Fruit fly (Drosophila melanogaster) whole organism, embryonic: ENCODE data around the gene Ufl1.
A peak's percentile ranks its signal among the peaks of the same experiment; 100 is the strongest.

Experiments
- ATbp ChIP-seq: fragments of 200-800 bp; sonication (Bioruptor generic); optimal IDR thresholded peaks from 2 replicates; lab custom pipeline; 2017; ENCODE audit warnings: missing biosample characterization, mild to moderate bottlenecking, missing genetic modification characterization, missing genetic modification reagents
- BEAF-32 ChIP-seq: fragments of 200-800 bp; sonication (Bioruptor generic); optimal IDR thresholded peaks from 3 replicates; lab custom pipeline; 2017; ENCODE audit warnings: missing biosample characterization, missing genetic modification characterization, mild to moderate bottlenecking, moderate library complexity, missing genetic modification reagents
- CG11085 ChIP-seq: fragments of 200-800 bp; sonication (Bioruptor generic); IDR thresholded peaks from 2 replicates; pipeline ENCODE4 v1.3.6; 2022; ENCODE audit warnings: missing biosample characterization, missing genetic modification characterization
- CG12219 ChIP-seq: fragments of 200-800 bp; sonication (Bioruptor generic); optimal IDR thresholded peaks from 3 replicates; lab custom pipeline; 2018; ENCODE audit warnings: missing biosample characterization, mild to moderate bottlenecking, missing genetic modification characterization
- CG13624 ChIP-seq: fragments of 200-800 bp; sonication (Bioruptor generic); optimal IDR thresholded peaks from 2 replicates; lab custom pipeline; 2016; ENCODE audit warnings: missing biosample characterization, missing genetic modification characterization
- CG13894 ChIP-seq: fragments of 200-800 bp; sonication (Bioruptor generic); optimal IDR thresholded peaks from 3 replicates; lab custom pipeline; 2018; ENCODE audit warnings: missing biosample characterization, mild to moderate bottlenecking, missing genetic modification characterization, moderate library complexity
- CG14710 ChIP-seq: fragments of 200-800 bp; sonication (Bioruptor generic); optimal IDR thresholded peaks from 3 replicates; lab custom pipeline; 2019; ENCODE audit warnings: missing biosample characterization, mild to moderate bottlenecking, missing genetic modification characterization, moderate library complexity
- CG17328 ChIP-seq: fragments of 200-800 bp; sonication (Bioruptor generic); IDR thresholded peaks from 2 replicates; pipeline ENCODE4 v1.3.6; 2022; ENCODE audit warnings: missing biosample characterization, missing genetic modification characterization
- CG17568 ChIP-seq: fragments of 200-800 bp; sonication (Bioruptor generic); optimal IDR thresholded peaks from 2 replicates; lab custom pipeline; 2018; ENCODE audit warnings: missing biosample characterization, mild to moderate bottlenecking, missing genetic modification characterization, moderate library complexity
- CG1792 ChIP-seq: fragments of 200-800 bp; sonication (Bioruptor generic); optimal IDR thresholded peaks from 2 replicates; lab custom pipeline; 2016; ENCODE audit warnings: missing biosample characterization, missing genetic modification characterization
- CG2129 ChIP-seq: fragments of 200-800 bp; sonication (Bioruptor generic); IDR thresholded peaks from 2 replicates; pipeline ENCODE4 v1.3.6; 2022; ENCODE audit warnings: missing biosample characterization, missing genetic modification characterization; ENCODE audit not compliant: partially characterized antibody
- CG31365 ChIP-seq: fragments of 200-800 bp; sonication (Bioruptor generic); optimal IDR thresholded peaks from 2 replicates; lab custom pipeline; 2018; ENCODE audit warnings: missing biosample characterization, mild to moderate bottlenecking, missing genetic modification characterization
- CG3838 ChIP-seq: fragments of 200-800 bp; sonication (Bioruptor generic); optimal IDR thresholded peaks from 3 replicates; lab custom pipeline; 2016; ENCODE audit warnings: missing biosample characterization, missing genetic modification characterization
- CG3847 ChIP-seq: fragments of 200-800 bp; sonication (Bioruptor generic); IDR thresholded peaks from 2 replicates; pipeline ENCODE4 v1.3.6; 2022; ENCODE audit warnings: missing biosample characterization, missing genetic modification characterization
- CG4730 ChIP-seq: fragments of 200-800 bp; sonication (Bioruptor generic); IDR thresholded peaks from 2 replicates; pipeline ENCODE4 v1.3.6; 2022; ENCODE audit warnings: missing biosample characterization, missing genetic modification characterization
- CG7745 ChIP-seq: fragments of 200-800 bp; sonication (Bioruptor generic); optimal IDR thresholded peaks from 2 replicates; lab custom pipeline; 2018; ENCODE audit warnings: missing biosample characterization, mild to moderate bottlenecking, missing genetic modification characterization, moderate library complexity
- CG7839 ChIP-seq: fragments of 200-800 bp; sonication (Bioruptor generic); optimal IDR thresholded peaks from 3 replicates; lab custom pipeline; 2018; ENCODE audit warnings: missing biosample characterization, mild to moderate bottlenecking, missing genetic modification characterization, moderate library complexity
- CG7963 ChIP-seq: fragments of 200-800 bp; sonication (Bioruptor generic); IDR thresholded peaks from 3 replicates; pipeline ENCODE4 v1.3.6; 2022; ENCODE audit warnings: missing biosample characterization, missing genetic modification characterization; ENCODE audit not compliant: partially characterized antibody
- CG8290 ChIP-seq, 3 experiments: fragments of 200-800 bp; sonication (Bioruptor generic); optimal IDR thresholded peaks; 2 replicates each; lab custom pipeline; 2016 to 2019; ENCODE audit warnings: missing biosample characterization in 3 of 3, missing genetic modification characterization in 3 of 3, mild to moderate bottlenecking in 2 of 3, moderate library complexity in 1 of 3
- CG9609 ChIP-seq: fragments of 200-800 bp; sonication (Bioruptor generic); optimal IDR thresholded peaks from 3 replicates; lab custom pipeline; 2016; ENCODE audit warnings: missing biosample characterization, missing genetic modification characterization
- CG9817 ChIP-seq: fragments of 200-800 bp; sonication (Bioruptor generic); optimal IDR thresholded peaks from 2 replicates; lab custom pipeline; 2018; ENCODE audit warnings: missing biosample characterization, mild to moderate bottlenecking, missing genetic modification characterization, moderate library complexity
- CrebB ChIP-seq: fragments of 200-800 bp; sonication (Bioruptor generic); optimal IDR thresholded peaks from 3 replicates; lab custom pipeline; 2018; ENCODE audit warnings: missing biosample characterization, mild to moderate bottlenecking, missing genetic modification characterization
- Dek ChIP-seq: fragments of 200-800 bp; sonication (Bioruptor generic); optimal IDR thresholded peaks from 3 replicates; lab custom pipeline; 2019; ENCODE audit warnings: missing biosample characterization, mild to moderate bottlenecking, missing genetic modification characterization, moderate library complexity
- Fer3 ChIP-seq: fragments of 200-800 bp; sonication (Bioruptor generic); optimal IDR thresholded peaks from 2 replicates; lab custom pipeline; 2018; ENCODE audit warnings: missing biosample characterization, mild to moderate bottlenecking, missing genetic modification characterization, moderate library complexity
- H2.0 ChIP-seq: fragments of 200-800 bp; sonication (Bioruptor generic); IDR thresholded peaks from 2 replicates; pipeline ENCODE4 v1.3.6; 2022; ENCODE audit warnings: missing biosample characterization, missing genetic modification characterization
- Hr3 ChIP-seq: fragments of 200-800 bp; sonication (Bioruptor generic); optimal IDR thresholded peaks from 3 replicates; lab custom pipeline; 2016; ENCODE audit warnings: missing biosample characterization, missing genetic modification characterization
- MESR4 ChIP-seq: fragments of 200-800 bp; sonication (Bioruptor generic); optimal IDR thresholded peaks from 2 replicates; lab custom pipeline; 2018; ENCODE audit warnings: missing biosample characterization, mild to moderate bottlenecking, missing genetic modification characterization, moderate library complexity
- NK7.1 ChIP-seq: fragments of 200-800 bp; sonication (Bioruptor generic); optimal IDR thresholded peaks from 3 replicates; lab custom pipeline; 2016; ENCODE audit warnings: missing biosample characterization, missing genetic modification characterization
- Sin3A ChIP-seq: fragments of >200 bp; optimal IDR thresholded peaks from 2 replicates; lab custom pipeline; 2018
- Sox102F ChIP-seq: fragments of 200-800 bp; sonication (Bioruptor generic); optimal IDR thresholded peaks from 2 replicates; lab custom pipeline; 2018; ENCODE audit warnings: missing biosample characterization, mild to moderate bottlenecking, missing genetic modification characterization, moderate library complexity
- Taf1 ChIP-seq: fragments of 200-800 bp; sonication (Bioruptor generic); IDR thresholded peaks from 2 replicates; pipeline ENCODE4 v1.3.6; 2022; ENCODE audit warnings: missing biosample characterization, missing genetic modification characterization
- Tbp ChIP-seq: fragments of >200 bp; optimal IDR thresholded peaks from 2 replicates; lab custom pipeline; 2018; ENCODE audit warnings: missing biosample characterization, missing genetic modification characterization
- ac ChIP-seq: fragments of 200-800 bp; sonication (Bioruptor generic); optimal IDR thresholded peaks from 3 replicates; lab custom pipeline; 2017; ENCODE audit warnings: missing biosample characterization, mild to moderate bottlenecking, missing genetic modification characterization
- btn ChIP-seq: fragments of 200-800 bp; sonication (Bioruptor generic); optimal IDR thresholded peaks from 2 replicates; lab custom pipeline; 2016; ENCODE audit warnings: missing biosample characterization, missing genetic modification characterization
- cato ChIP-seq: fragments of 200-800 bp; sonication (Bioruptor generic); optimal IDR thresholded peaks from 2 replicates; lab custom pipeline; 2016; ENCODE audit warnings: missing biosample characterization, missing genetic modification characterization, borderline replicate concordance
- chm ChIP-seq: fragments of 200-800 bp; sonication (Bioruptor generic); IDR thresholded peaks from 2 replicates; pipeline ENCODE4 v1.3.6; 2022; ENCODE audit warnings: missing biosample characterization, missing genetic modification characterization
- emc ChIP-seq: fragments of 200-800 bp; sonication (Bioruptor generic); optimal IDR thresholded peaks from 2 replicates; lab custom pipeline; 2016; ENCODE audit warnings: missing biosample characterization, missing genetic modification characterization
- fd96Cb ChIP-seq: fragments of 200-800 bp; sonication (Bioruptor generic); optimal IDR thresholded peaks from 2 replicates; lab custom pipeline; 2018; ENCODE audit warnings: missing biosample characterization, mild to moderate bottlenecking, missing genetic modification characterization, moderate library complexity
- ftz-f1 ChIP-seq: fragments of 200-800 bp; sonication (Bioruptor generic); optimal IDR thresholded peaks from 2 replicates; lab custom pipeline; 2016; ENCODE audit warnings: missing biosample characterization, missing genetic modification characterization
- gcm ChIP-seq: fragments of 200-800 bp; sonication (Bioruptor generic); optimal IDR thresholded peaks from 2 replicates; lab custom pipeline; 2019; ENCODE audit warnings: missing biosample characterization, mild to moderate bottlenecking, missing genetic modification characterization, moderate library complexity
- gem ChIP-seq: fragments of 200-800 bp; sonication (Bioruptor generic); optimal IDR thresholded peaks from 2 replicates; lab custom pipeline; 2019; ENCODE audit warnings: missing biosample characterization, mild to moderate bottlenecking, missing genetic modification characterization, moderate library complexity
- kah ChIP-seq: fragments of 200-800 bp; sonication (Bioruptor generic); optimal IDR thresholded peaks from 2 replicates; lab custom pipeline; 2018; ENCODE audit warnings: missing biosample characterization, mild to moderate bottlenecking, missing genetic modification characterization
- mam ChIP-seq: fragments of 200-800 bp; sonication (Bioruptor generic); optimal IDR thresholded peaks from 3 replicates; lab custom pipeline; 2016; ENCODE audit warnings: missing biosample characterization, missing genetic modification characterization
- nerfin-1 ChIP-seq: fragments of 200-800 bp; sonication (Bioruptor generic); optimal IDR thresholded peaks from 3 replicates; lab custom pipeline; 2019; ENCODE audit warnings: missing biosample characterization, mild to moderate bottlenecking, missing genetic modification characterization, moderate library complexity
- psq ChIP-seq: fragments of 200-800 bp; sonication (Bioruptor generic); optimal IDR thresholded peaks from 2 replicates; lab custom pipeline; 2017; ENCODE audit warnings: missing biosample characterization, missing genetic modification characterization
- ranshi ChIP-seq: fragments of 200-800 bp; sonication (Bioruptor generic); IDR thresholded peaks from 2 replicates; pipeline ENCODE4 v1.3.6; 2022; ENCODE audit warnings: missing biosample characterization, missing genetic modification characterization
- scrt ChIP-seq: fragments of 200-800 bp; sonication (Bioruptor generic); optimal IDR thresholded peaks from 2 replicates; lab custom pipeline; 2018; ENCODE audit warnings: missing biosample characterization, mild to moderate bottlenecking, missing genetic modification characterization, moderate library complexity
- slbo ChIP-seq: fragments of 200-800 bp; sonication (Bioruptor generic); IDR thresholded peaks from 2 replicates; pipeline ENCODE4 v1.3.6; 2022; ENCODE audit warnings: missing biosample characterization, missing genetic modification characterization
- tap ChIP-seq: fragments of 200-800 bp; optimal IDR thresholded peaks from 3 replicates; lab custom pipeline; 2019; ENCODE audit warnings: missing biosample characterization, mild to moderate bottlenecking, missing genetic modification characterization, moderate library complexity
- tll ChIP-seq, 2 experiments: fragments of 200-800 bp in 1 of 2; fragments of >200 bp in 1 of 2; sonication (Bioruptor generic) in 1 of 2; optimal IDR thresholded peaks; 2 replicates each; lab custom pipeline; 2017 to 2019; ENCODE audit warnings: missing biosample characterization in 2 of 2, missing genetic modification characterization in 2 of 2, mild to moderate bottlenecking in 1 of 2, moderate library complexity in 1 of 2

Ufl1 gene

dm6 chr3R:7067092-7067491, 7.2 kb downstream of the Ufl1 start, which contains the start of the genes CG1105 and CG1965 (continued):
- TF ChIP-seq MESR4 (GFP tag; lab: Kevin White, UChicago) (no peak), Sin3A (peak; percentile 98), fd96Cb (peak; percentile 92), BEAF-32 (GFP tag; lab: Kevin White, UChicago) (peak; percentile 100), ac (GFP tag; lab: Kevin White, UChicago) (peak; percentile 65), mam (GFP tag; lab: Kevin White, UChicago) (peak; percentile 97), ATbp (peak; percentile 58), CG3847 (peak; percentile 95), btn (GFP tag; lab: Kevin White, UChicago) (peak; percentile 70), CG8290 (GFP tag; optimal IDR thresholded peaks at IDR 0.05; lab: Kevin White, UChicago) (peak; percentile 91), CG8290 (tag; optimal IDR thresholded peaks at IDR 0.05; lab: Kevin White, UChicago) (peak; percentile 83), Fer3 (peak; percentile 91), scrt (GFP tag; lab: Kevin White, UChicago) (peak; percentile 77), CG7745 (peak; percentile 33), CG3838 (GFP tag; lab: Kevin White, UChicago) (peak; percentile 92), Tbp (GFP tag; lab: Kevin White, UChicago) (no peak), gem (tag; lab: Kevin White, UChicago) (peak; percentile 96), CG14710 (peak; percentile 96), ranshi (peak; percentile 95), kah (GFP tag; lab: Kevin White, UChicago) (peak; percentile 15), CG2129 (GFP tag; lab: Robert Waterston, UW) (peak; percentile 100), slbo (GFP tag; lab: Robert Waterston, UW) (peak; percentile 97), Taf1 (peak; percentile 83), tap (tag; lab: Kevin White, UChicago) (peak; percentile 78), CG11085 (GFP tag; lab: Robert Waterston, UW) (peak; percentile 91), CG1792 (peak; percentile 88), CG13624 (GFP tag; lab: Kevin White, UChicago) (peak; percentile 94), Sox102F (peak; percentile 93), ftz-f1 (GFP tag; lab: Kevin White, UChicago) (peak; percentile 79), CG13894 (no peak), cato (GFP tag; lab: Kevin White, UChicago) (peak; percentile 94), CG9817 (tag; lab: Kevin White, UChicago) (peak; percentile 94), CG17568 (GFP tag; lab: Kevin White, UChicago) (peak; percentile 69), psq (GFP tag; lab: Kevin White, UChicago) (peak; percentile 78), gcm (GFP tag; lab: Kevin White, UChicago) (peak; percentile 85), nerfin-1 (tag; lab: Kevin White, UChicago) (peak; percentile 83), CG4730 (GFP tag; lab: Robert Waterston, UW) (peak; percentile 90), emc (GFP tag; lab: Kevin White, UChicago) (peak; percentile 85), Hr3 (GFP tag; lab: Kevin White, UChicago) (peak; percentile 96), CG7963 (GFP tag; lab: Robert Waterston, UW) (peak; percentile 91), CG7839 (peak; percentile 91), H2.0 (peak; percentile 93), CG9609 (GFP tag; lab: Kevin White, UChicago) (peak; percentile 90), chm (GFP tag; lab: Robert Waterston, UW) (peak; percentile 94), tll (GFP tag; optimal IDR thresholded peaks at IDR 0.05; lab: Kevin White, UChicago) (peak; percentile 82 to 85), CG31365 (tag; lab: Kevin White, UChicago) (peak; percentile 19), Dek (tag; lab: Kevin White, UChicago) (peak; percentile 87), NK7.1 (GFP tag; lab: Kevin White, UChicago) (peak; percentile 77), CG12219 (GFP tag; lab: Kevin White, UChicago) (peak; percentile 70), CrebB (tag; lab: Kevin White, UChicago) (peak; percentile 86), CG17328 (GFP tag; lab: Robert Waterston, UW) (peak; percentile 91)
